Fruit fly (Drosophila melanogaster) whole organism, embryonic: ENCODE results near the gene CG1213.

ENCODE experiments used
- Abd-B ChIP-seq: fragments of 200-800 bp; sonication (Bioruptor generic); optimal IDR thresholded peaks from 2 replicates; lab custom pipeline; 2018; ENCODE audit warnings: missing biosample characterization, mild to moderate bottlenecking, missing genetic modification characterization, moderate library complexity
- Antp ChIP-seq: fragments of 200-800 bp; sonication (Bioruptor generic); optimal IDR thresholded peaks from 3 replicates; lab custom pipeline; 2016; ENCODE audit warnings: missing biosample characterization, missing genetic modification characterization
- CG10565 ChIP-seq: fragments of 200-800 bp; sonication (Bioruptor generic); optimal IDR thresholded peaks from 3 replicates; lab custom pipeline; 2016; ENCODE audit warnings: missing biosample characterization, mild to moderate bottlenecking, missing genetic modification characterization
- CG12391 ChIP-seq: fragments of 200-800 bp; sonication (Bioruptor generic); optimal IDR thresholded peaks from 3 replicates; lab custom pipeline; 2018; ENCODE audit warnings: missing biosample characterization, mild to moderate bottlenecking, missing genetic modification characterization, moderate library complexity
- CG14860 ChIP-seq: fragments of 200-800 bp; sonication (Bioruptor generic); IDR thresholded peaks from 3 replicates; pipeline ENCODE4 v1.3.6; 2022; ENCODE audit warnings: missing biosample characterization, missing genetic modification characterization; ENCODE audit not compliant: partially characterized antibody
- CG1529 ChIP-seq: fragments of 200-800 bp; sonication (Bioruptor generic); optimal IDR thresholded peaks from 3 replicates; lab custom pipeline; 2018; ENCODE audit warnings: missing biosample characterization, missing genetic modification characterization
- CG15479 ChIP-seq: fragments of 200-800 bp; sonication (Bioruptor generic); optimal IDR thresholded peaks from 3 replicates; lab custom pipeline; 2019; ENCODE audit warnings: missing biosample characterization, mild to moderate bottlenecking, missing genetic modification characterization, moderate library complexity
- CG1602 ChIP-seq: fragments of 200-800 bp; sonication (Bioruptor generic); optimal IDR thresholded peaks from 3 replicates; lab custom pipeline; 2016; ENCODE audit warnings: missing biosample characterization, missing genetic modification characterization
- CG17186 ChIP-seq: fragments of 200-800 bp; sonication (Bioruptor generic); optimal IDR thresholded peaks from 3 replicates; lab custom pipeline; 2017; ENCODE audit warnings: missing biosample characterization, missing genetic modification reagents, missing genetic modification characterization
- CG1792 ChIP-seq: fragments of 200-800 bp; sonication (Bioruptor generic); optimal IDR thresholded peaks from 2 replicates; lab custom pipeline; 2016; ENCODE audit warnings: missing biosample characterization, missing genetic modification characterization
- CG18011 ChIP-seq: fragments of 200-800 bp; sonication (Bioruptor generic); optimal IDR thresholded peaks from 2 replicates; lab custom pipeline; 2017; ENCODE audit warnings: missing biosample characterization, missing genetic modification characterization, mild to moderate bottlenecking, moderate library complexity, missing genotype
- CG18599 ChIP-seq: fragments of 200-800 bp; sonication (Bioruptor generic); optimal IDR thresholded peaks from 3 replicates; lab custom pipeline; 2017; ENCODE audit warnings: missing biosample characterization, missing genetic modification characterization, mild to moderate bottlenecking, moderate library complexity, missing genetic modification reagents
- CG18619 ChIP-seq: fragments of 200-800 bp; sonication (Bioruptor generic); optimal IDR thresholded peaks from 3 replicates; lab custom pipeline; 2017; ENCODE audit warnings: missing biosample characterization, mild to moderate bottlenecking, missing genetic modification characterization
- CG4360 ChIP-seq: fragments of 200-800 bp; sonication (Bioruptor generic); IDR thresholded peaks from 2 replicates; pipeline ENCODE4 v1.3.6; 2022; ENCODE audit warnings: missing biosample characterization, missing genetic modification characterization
- CG6272 ChIP-seq: fragments of 200-800 bp; sonication (Bioruptor generic); IDR thresholded peaks from 2 replicates; pipeline ENCODE4 v1.3.6; 2022; ENCODE audit warnings: missing biosample characterization, missing genetic modification characterization
- CG6854 ChIP-seq: fragments of 200-800 bp; sonication (Bioruptor generic); optimal IDR thresholded peaks from 3 replicates; lab custom pipeline; 2017; ENCODE audit warnings: missing biosample characterization, mild to moderate bottlenecking, missing genetic modification characterization
- CG8388 ChIP-seq: fragments of 200-800 bp; sonication (Bioruptor generic); optimal IDR thresholded peaks from 2 replicates; lab custom pipeline; 2019; ENCODE audit warnings: missing biosample characterization, mild to moderate bottlenecking, missing genetic modification characterization, moderate library complexity
- CG9609 ChIP-seq: fragments of 200-800 bp; sonication (Bioruptor generic); optimal IDR thresholded peaks from 3 replicates; lab custom pipeline; 2016; ENCODE audit warnings: missing biosample characterization, missing genetic modification characterization
- CG9932 ChIP-seq: fragments of 200-800 bp; sonication (Bioruptor generic); IDR thresholded peaks from 2 replicates; pipeline ENCODE4 v1.3.6; 2022; ENCODE audit warnings: missing biosample characterization, missing genetic modification characterization
- CrebB ChIP-seq: fragments of 200-800 bp; sonication (Bioruptor generic); optimal IDR thresholded peaks from 3 replicates; lab custom pipeline; 2018; ENCODE audit warnings: missing biosample characterization, mild to moderate bottlenecking, missing genetic modification characterization
- Dfd ChIP-seq, 2 experiments: fragments of >200 bp; optimal IDR thresholded peaks; 2 replicates each; lab custom pipeline; 2017; ENCODE audit warnings: missing biosample characterization in 2 of 2, missing genetic modification characterization in 2 of 2
- Dip3 ChIP-seq: fragments of 200-800 bp; sonication (Bioruptor generic); optimal IDR thresholded peaks from 3 replicates; lab custom pipeline; 2016; ENCODE audit warnings: missing biosample characterization, missing genetic modification characterization
- Dp ChIP-seq: fragments of 200-800 bp; sonication (Bioruptor generic); optimal IDR thresholded peaks from 2 replicates; lab custom pipeline; 2018; ENCODE audit warnings: missing biosample characterization, mild to moderate bottlenecking, missing genetic modification characterization, moderate library complexity
- Drgx ChIP-seq: fragments of 200-800 bp; sonication (Bioruptor generic); IDR thresholded peaks from 2 replicates; pipeline ENCODE4 v1.3.6; 2022; ENCODE audit warnings: missing biosample characterization, missing genetic modification characterization
- ERR ChIP-seq: fragments of 200-800 bp; sonication (Bioruptor generic); optimal IDR thresholded peaks from 2 replicates; lab custom pipeline; 2016; ENCODE audit warnings: missing biosample characterization, missing genetic modification characterization
- MESR4 ChIP-seq: fragments of 200-800 bp; sonication (Bioruptor generic); optimal IDR thresholded peaks from 2 replicates; lab custom pipeline; 2018; ENCODE audit warnings: missing biosample characterization, mild to moderate bottlenecking, missing genetic modification characterization, moderate library complexity
- Nf-YC ChIP-seq: fragments of 200-800 bp; optimal IDR thresholded peaks from 3 replicates; lab custom pipeline; 2019; ENCODE audit warnings: missing biosample characterization, mild to moderate bottlenecking, missing genetic modification characterization, moderate library complexity
- PHDP ChIP-seq: fragments of 200-800 bp; sonication (Bioruptor generic); optimal IDR thresholded peaks from 3 replicates; lab custom pipeline; 2018; ENCODE audit warnings: missing biosample characterization, mild to moderate bottlenecking, missing genetic modification characterization, moderate library complexity
- Rfx ChIP-seq: fragments of 200-800 bp; sonication (Bioruptor generic); IDR thresholded peaks from 2 replicates; pipeline ENCODE4 v1.3.6; 2022; ENCODE audit warnings: missing biosample characterization, missing genetic modification characterization
- Rx ChIP-seq: fragments of 200-800 bp; sonication (Bioruptor generic); IDR thresholded peaks from 2 replicates; pipeline ENCODE4 v1.3.6; 2022; ENCODE audit warnings: missing biosample characterization, missing genetic modification characterization
- Side ChIP-seq: fragments of 200-800 bp; sonication (Bioruptor generic); optimal IDR thresholded peaks from 2 replicates; lab custom pipeline; 2016; ENCODE audit warnings: missing biosample characterization, missing genetic modification characterization
- Six4 ChIP-seq: fragments of 200-800 bp; sonication (Bioruptor generic); optimal IDR thresholded peaks from 2 replicates; lab custom pipeline; 2016; ENCODE audit warnings: missing biosample characterization, missing genetic modification characterization
- YL-1 ChIP-seq: fragments of 200-800 bp; sonication (Bioruptor generic); optimal IDR thresholded peaks from 3 replicates; lab custom pipeline; 2017; ENCODE audit warnings: missing biosample characterization, mild to moderate bottlenecking, missing genetic modification characterization
- az2 ChIP-seq: fragments of 200-800 bp; sonication (Bioruptor generic); optimal IDR thresholded peaks from 3 replicates; lab custom pipeline; 2016; ENCODE audit warnings: missing biosample characterization, missing genetic modification characterization
- br ChIP-seq: fragments of >200 bp; optimal IDR thresholded peaks from 2 replicates; lab custom pipeline; 2017
- caup ChIP-seq: fragments of 200-800 bp; sonication (Bioruptor generic); optimal IDR thresholded peaks from 3 replicates; lab custom pipeline; 2017; ENCODE audit warnings: missing biosample characterization, mild to moderate bottlenecking, missing genetic modification characterization, moderate library complexity; ENCODE audit not compliant: severe bottlenecking
- chinmo ChIP-seq: fragments of 200-800 bp; sonication (Bioruptor generic); IDR thresholded peaks from 4 replicates; pipeline ENCODE4 v1.3.6; 2022; ENCODE audit warnings: missing biosample characterization, missing genetic modification characterization; ENCODE audit not compliant: partially characterized antibody
- chm ChIP-seq: fragments of 200-800 bp; sonication (Bioruptor generic); IDR thresholded peaks from 2 replicates; pipeline ENCODE4 v1.3.6; 2022; ENCODE audit warnings: missing biosample characterization, missing genetic modification characterization
- cwo ChIP-seq: fragments of 200-800 bp; sonication (Bioruptor generic); optimal IDR thresholded peaks from 3 replicates; lab custom pipeline; 2017; ENCODE audit warnings: missing biosample characterization, missing genetic modification characterization, mild to moderate bottlenecking, moderate library complexity, missing genetic modification reagents
- dan ChIP-seq: fragments of 200-800 bp; sonication (Bioruptor generic); IDR thresholded peaks from 2 replicates; pipeline ENCODE4 v1.3.6; 2022; ENCODE audit warnings: missing biosample characterization, missing genetic modification characterization
- fd102C ChIP-seq: fragments of 200-800 bp; sonication (Bioruptor generic); optimal IDR thresholded peaks from 2 replicates; lab custom pipeline; 2018; ENCODE audit warnings: missing biosample characterization, mild to moderate bottlenecking, missing genetic modification characterization, moderate library complexity
- gsb-n ChIP-seq: fragments of 200-800 bp; sonication (Bioruptor generic); optimal IDR thresholded peaks from 3 replicates; lab custom pipeline; 2018; ENCODE audit warnings: missing biosample characterization, mild to moderate bottlenecking, missing genetic modification characterization
- hkb ChIP-seq, 2 experiments: fragments of 200-800 bp in 1 of 2; fragments of >200 bp in 1 of 2; sonication (Bioruptor generic) in 1 of 2; IDR thresholded peaks in 1 of 2; optimal IDR thresholded peaks in 1 of 2; 2 replicates each; pipeline versions ENCODE4 v1.3.6 to Lab custom; 2017 to 2022; ENCODE audit warnings: missing biosample characterization in 1 of 2, missing genetic modification characterization in 1 of 2
- jumu ChIP-seq: fragments of 200-800 bp; sonication (Bioruptor generic); optimal IDR thresholded peaks from 3 replicates; lab custom pipeline; 2016; ENCODE audit warnings: missing biosample characterization, missing genetic modification characterization
- lmd ChIP-seq: fragments of 200-800 bp; sonication (Bioruptor generic); IDR thresholded peaks from 2 replicates; pipeline ENCODE4 v1.3.6; 2022; ENCODE audit warnings: missing biosample characterization, missing genetic modification characterization
- lov ChIP-seq, 2 experiments: fragments of 200-800 bp in 1 of 2; fragments of >200 bp in 1 of 2; sonication (Bioruptor generic) in 1 of 2; IDR thresholded peaks in 1 of 2; optimal IDR thresholded peaks in 1 of 2; 2 replicates in 1 of 2; 3 replicates in 1 of 2; pipeline versions ENCODE4 v1.3.6 to Lab custom; 2017 to 2022; ENCODE audit warnings: missing biosample characterization in 1 of 2, missing genetic modification characterization in 1 of 2
- prd ChIP-seq, 3 experiments: fragments of >200 bp in 2 of 3; fragments of 200-800 bp in 1 of 3; sonication (Bioruptor generic) in 1 of 3; optimal IDR thresholded peaks in 2 of 3; IDR thresholded peaks in 1 of 3; 2 replicates in 2 of 3; 3 replicates in 1 of 3; pipeline versions ENCODE4 v1.3.6 to Lab custom; 2017 to 2022; ENCODE audit warnings: missing biosample characterization in 1 of 3, missing genetic modification characterization in 1 of 3
- run ChIP-seq: fragments of 200-800 bp; sonication (Bioruptor generic); optimal IDR thresholded peaks from 3 replicates; lab custom pipeline; 2018; ENCODE audit warnings: missing biosample characterization, mild to moderate bottlenecking, missing genetic modification characterization

CG1213 gene

DNA sequence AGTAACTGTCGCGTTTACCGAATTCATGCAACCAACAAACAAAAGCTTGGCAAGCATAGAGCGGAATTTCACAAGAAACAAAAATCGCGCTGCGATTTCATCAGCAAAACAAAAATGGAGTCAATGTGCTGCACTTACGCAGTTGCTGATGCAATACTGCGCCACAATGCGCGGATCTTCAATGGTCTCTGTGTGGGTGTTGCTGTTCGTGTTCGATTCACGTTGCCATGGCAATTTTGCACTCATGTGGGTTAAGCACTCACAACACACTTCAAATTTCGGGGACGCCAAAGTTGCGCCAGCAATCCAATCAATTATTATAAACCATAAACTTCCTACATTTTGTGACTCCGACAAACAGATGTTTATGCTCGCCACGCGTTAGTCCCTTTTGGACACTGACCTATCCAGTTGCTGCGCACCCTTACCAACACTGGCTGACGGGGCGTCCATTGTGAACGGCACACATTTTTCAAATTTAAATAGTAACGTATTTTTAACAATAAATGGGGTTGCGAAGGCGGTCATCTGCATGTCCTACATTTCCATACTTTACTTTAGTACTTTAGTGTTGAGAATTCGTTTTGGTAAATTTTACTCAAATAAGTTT lies 21.2 kb downstream of the CG1213 start, which contains the start of gene CG2017 (continued):
- TF ChIP-seq ERR (GFP tag; lab: Kevin White, UChicago) (peak; percentile 29), Dfd (GFP tag; optimal IDR thresholded peaks at IDR 0.05; lab: Kevin White, UChicago) (no peak), prd (optimal IDR thresholded peaks at IDR 0.05; lab: Kevin White, UChicago) (no peak), prd (GFP tag; IDR thresholded peaks at IDR 0.05; lab: Robert Waterston, UW) (no peak), CG6854 (GFP tag; lab: Kevin White, UChicago) (no peak), hkb (optimal IDR thresholded peaks at IDR 0.05; lab: Kevin White, UChicago) (no peak), hkb (GFP tag; IDR thresholded peaks at IDR 0.05; lab: Robert Waterston, UW) (no peak), PHDP (tag; lab: Kevin White, UChicago) (peak; percentile 30), CG8388 (GFP tag; lab: Kevin White, UChicago) (no peak), CG9932 (GFP tag; lab: Robert Waterston, UW) (peak; percentile 78), cwo (no peak), az2 (peak; percentile 13), Antp (GFP tag; lab: Kevin White, UChicago) (peak; percentile 53), Six4 (GFP tag; lab: Kevin White, UChicago) (no peak), CG9609 (GFP tag; lab: Kevin White, UChicago) (peak; percentile 57), gsb-n (tag; lab: Kevin White, UChicago) (peak; percentile 42), CrebB (tag; lab: Kevin White, UChicago) (peak; percentile 32), CG1602 (peak; percentile 27), CG12391 (tag; lab: Kevin White, UChicago) (peak; percentile 24), CG4360 (GFP tag; lab: Robert Waterston, UW) (no peak), lov (optimal IDR thresholded peaks at IDR 0.05; lab: Kevin White, UChicago) (no peak), lov (GFP tag; IDR thresholded peaks at IDR 0.05; lab: Robert Waterston, UW) (peak; percentile 6; the same call in 1 of the 3 replicates), Side (peak; percentile 43), chm (GFP tag; lab: Robert Waterston, UW) (no peak), YL-1 (GFP tag; lab: Kevin White, UChicago) (peak; percentile 49), Nf-YC (peak; percentile 20), jumu (peak; percentile 61), lmd (GFP tag; lab: Robert Waterston, UW) (peak; percentile 35; the same call in 1 of the 2 replicates), Abd-B (GFP tag; lab: Kevin White, UChicago) (peak; percentile 55), fd102C (GFP tag; lab: Kevin White, UChicago) (peak; percentile 28), CG18619 (GFP tag; lab: Kevin White, UChicago) (peak; percentile 25), CG18011 (GFP tag; lab: Kevin White, UChicago) (no peak), Rfx (peak; percentile 79), CG6272 (GFP tag; lab: Robert Waterston, UW) (0 out of 2 replicates have a peak, but pooled peaks have one; percentile 18), run (no peak), CG17186 (GFP tag; lab: Kevin White, UChicago) (peak; percentile 89), MESR4 (GFP tag; lab: Kevin White, UChicago) (peak; percentile 50), CG18599 (GFP tag; lab: Kevin White, UChicago) (peak; percentile 52), Drgx (GFP tag; lab: Robert Waterston, UW) (no peak), CG1792 (GFP tag; lab: Kevin White, UChicago) (peak; percentile 42), CG14860 (GFP tag; lab: Robert Waterston, UW) (no peak), Rx (GFP tag; lab: Robert Waterston, UW) (peak; percentile 5; the same call in 1 of the 2 replicates), Dip3 (GFP tag; lab: Kevin White, UChicago) (peak; percentile 52), br (lab: Kevin White, UChicago) (no peak), Dp (GFP tag; lab: Kevin White, UChicago) (peak; percentile 82), CG1529 (GFP tag; lab: Kevin White, UChicago) (no peak), dan (no peak), caup (peak; percentile 55), CG10565 (no peak), CG15479 (GFP tag; lab: Kevin White, UChicago) (peak; percentile 68), chinmo (GFP tag; lab: Robert Waterston, UW) (no peak; the same call in 1 of the 4 replicates)
